Worm (Caenorhabditis elegans): ENCODE data around the gene F54A3.5.
"Not testable (repeated sequence)": the region's sequence is repeated elsewhere in the genome, so short reads cannot be mapped to it uniquely, and the experiment has no call there.

The F54A3.5 gene

ce11 chrII:2225608-2226007 is at the start of gene F54A3.5:
TSS of gene F54A3.5 (minus strand) at chrII:2225708.
- TF ChIP-seq nhr-237 (tag; optimal IDR thresholded peaks at IDR 0.05) (no peak), unc-62 (GFP tag; optimal IDR thresholded peaks at IDR 0.05) (no peak)

ce11 chrII:2273750-2274149 is 48.2 kb upstream of the F54A3.5 start:
- no peak for TF ChIP-seq lin-14 (GFP tag; optimal IDR thresholded peaks at IDR 0.05)
- no peak for TF ChIP-seq dsc-1 (tag; optimal IDR thresholded peaks at IDR 0.05)
- TF ChIP-seq mep-1 (tag; optimal IDR thresholded peaks at IDR 0.05), result no peak
- TF ChIP-seq irx-1 (tag; optimal IDR thresholded peaks at IDR 0.05), result no peak

- not testable (repeated sequence) for TF ChIP-seq hlh-4 (tag; optimal IDR thresholded peaks at IDR 0.05); nhr-11 (tag; optimal IDR thresholded peaks at IDR 0.05); dpl-1 (GFP tag; optimal IDR thresholded peaks at IDR 0.05)
Measured at ce11 chrII:2254861-2255260, 29.4 kb upstream of the F54A3.5 start, which contains the start of gene K09F6.3. TSS of gene K09F6.3 (plus strand) at chrII:2255161.

ce11 chrII:2253676-2254075 is 28.2 kb upstream of the F54A3.5 start:
- TF ChIP-seq egl-13 (tag; optimal IDR thresholded peaks at IDR 0.05) (no peak), unc-130 (tag; optimal IDR thresholded peaks at IDR 0.05) (no peak), unc-86 (tag; optimal IDR thresholded peaks at IDR 0.05) (no peak)

- TF ChIP-seq ceh-8 (GFP tag; optimal IDR thresholded peaks at IDR 0.05), result peak; percentile 8
- no peak for TF ChIP-seq lin-13 (GFP tag; optimal IDR thresholded peaks at IDR 0.05)
Measured at ce11 chrII:2251617-2252016, 26.1 kb upstream of the F54A3.5 start.

- TF ChIP-seq efl-1 (optimal IDR thresholded peaks at IDR 0.05), result no peak
- TF ChIP-seq efl-1 (GFP tag; optimal IDR thresholded peaks at IDR 0.05 in 1 of 2), result peak in 1 of 2 experiments; percentile 54
- TF ChIP-seq nhr-85 (tag), result peak; percentile 7
- TF ChIP-seq ceh-82 (tag; optimal IDR thresholded peaks at IDR 0.05), result no peak
Measured at ce11 chrII:2243342-2243741, 17.8 kb upstream of the F54A3.5 start, which contains the start of gene F54A3.2. TSS of gene F54A3.2 (plus strand) at chrII:2243642.

ce11 chrII:2236352-2236751 is 10.8 kb upstream of the F54A3.5 start:
- TF ChIP-seq unc-30 (tag; optimal IDR thresholded peaks at IDR 0.05) (no peak), lir-3 (tag; optimal IDR thresholded peaks at IDR 0.05; ENCODE audit: poor library complexity) (no peak), nhr-11 (tag; optimal IDR thresholded peaks at IDR 0.05) (no peak)

- TF ChIP-seq ets-5 (GFP tag; IDR thresholded peaks at IDR 0.05) (no peak), efl-1 (optimal IDR thresholded peaks at IDR 0.05) (no peak), efl-1 (GFP tag; optimal IDR thresholded peaks at IDR 0.05 in 1 of 2) (peak in 1 of 2 experiments; percentile 59)
Measured at ce11 chrII:2233240-2233639, 7.7 kb upstream of the F54A3.5 start, which contains the start of gene cct-3. TSS of gene cct-3 (plus strand) at chrII:2233540.

- TF ChIP-seq lsy-2 (tag; optimal IDR thresholded peaks at IDR 0.05) (peak; percentile 60 to 90), efl-1 (optimal IDR thresholded peaks at IDR 0.05) (peak; percentile 9 to 15), isw-1 (GFP tag; IDR thresholded peaks at IDR 0.05) (peak; percentile 57)
- TF ChIP-seq efl-1 (GFP tag; optimal IDR thresholded peaks at IDR 0.05 in 1 of 2), result not testable (repeated sequence)
Measured at ce11 chrII:2232429-2232828, 6.9 kb upstream of the F54A3.5 start, which contains the start of gene F54A3.6. TSS of gene F54A3.6 (minus strand) at chrII:2232470.

ce11 chrII:2230368-2230767 is 4.9 kb upstream of the F54A3.5 start:
- TF ChIP-seq nhr-85 (tag) (peak; percentile 4), lir-3 (tag; optimal IDR thresholded peaks at IDR 0.05; ENCODE audit: poor library complexity) (no peak)

All from whole organism, L1 larva.